Worm (Caenorhabditis elegans) whole organism, L4 larva: ENCODE measurements around the gene dao-3.

ENCODE experiments used
- D1046.2 ChIP-seq: fragments of 200-800 bp; sonication (Bioruptor generic); IDR thresholded peaks from 2 replicates; pipeline ENCODE4 v1.3.6; 2022; ENCODE audit warnings: missing genetic modification characterization, missing compliant biosample characterization
- F37D6.2 ChIP-seq: sonication (generic microtip); optimal IDR thresholded peaks from 2 replicates; lab custom pipeline; 2016; ENCODE audit warnings: mild to moderate bottlenecking, missing genetic modification characterization, missing compliant biosample characterization
- F49E8.2 ChIP-seq: sonication (generic microtip); optimal IDR thresholded peaks from 2 replicates; lab custom pipeline; 2016; ENCODE audit warnings: missing compliant biosample characterization, mild to moderate bottlenecking, missing genetic modification characterization, borderline replicate concordance
- Y105C5A.15 ChIP-seq: fragments of 200-800 bp; sonication (Bioruptor generic); IDR thresholded peaks from 2 replicates; pipeline ENCODE4 v1.3.6; 2022; ENCODE audit warnings: missing genetic modification characterization, missing compliant biosample characterization
- ZK546.5 ChIP-seq, 2 experiments: sonication (generic microtip); optimal IDR thresholded peaks; 2 replicates each; lab custom pipeline; 2017; ENCODE audit warnings: missing biosample characterization in 2 of 2, missing genetic modification characterization in 2 of 2
- aha-1 ChIP-seq: fragments of 150-350 bp; peaks from one replicate; lab custom pipeline; 2014; ENCODE audit warnings: missing biosample characterization, missing genetic modification characterization
- aly-2 ChIP-seq: sonication (generic microtip); optimal IDR thresholded peaks from 2 replicates; lab custom pipeline; 2018; ENCODE audit warnings: missing biosample characterization, missing genetic modification characterization
- ama-1 ChIP-seq: fragments of 150-350 bp; optimal IDR thresholded peaks from 2 replicates; lab custom pipeline; 2014; ENCODE audit warnings: inconsistent platforms, mixed read lengths
- arid-1 ChIP-seq: fragments of 200-800 bp; sonication (Bioruptor generic); conservative IDR thresholded peaks from 2 replicates; pipeline ENCODE4 v1.3.6; 2022; ENCODE audit warnings: missing genetic modification reagents, missing genetic modification characterization, missing compliant biosample characterization
- ceh-20 ChIP-seq: fragments of 200-800 bp; sonication (Bioruptor generic); IDR thresholded peaks from 2 replicates; pipeline ENCODE4 v1.3.6; 2022; ENCODE audit warnings: missing genetic modification reagents, missing genetic modification characterization, missing compliant biosample characterization
- ceh-32 ChIP-seq: sonication (generic microtip); optimal IDR thresholded peaks from 2 replicates; lab custom pipeline; 2016; ENCODE audit warnings: mild to moderate bottlenecking, missing genetic modification characterization, missing compliant biosample characterization; ENCODE audit not compliant: poor library complexity
- ceh-44 ChIP-seq: fragments of 200-800 bp; sonication (Bioruptor generic); IDR thresholded peaks from 2 replicates; pipeline ENCODE4 v1.3.6; 2022; ENCODE audit warnings: missing genetic modification reagents, missing genetic modification characterization, missing compliant biosample characterization
- ces-1 ChIP-seq: fragments of 150-350 bp; sonication (generic microtip); optimal IDR thresholded peaks from 4 replicates; lab custom pipeline; 2014; ENCODE audit warnings: missing biosample characterization, missing genetic modification reagents, missing genetic modification characterization
- ctbp-1 ChIP-seq: fragments of 200-800 bp; sonication (Bioruptor generic); IDR thresholded peaks from 2 replicates; pipeline ENCODE4 v1.3.6; 2022; ENCODE audit warnings: missing genetic modification reagents, missing genetic modification characterization, missing compliant biosample characterization
- daf-12 ChIP-seq: fragments of 150-350 bp; optimal IDR thresholded peaks from 2 replicates; lab custom pipeline; 2014; ENCODE audit warnings: missing biosample characterization, missing genetic modification reagents, missing genetic modification characterization
- daf-8 ChIP-seq: fragments of 200-800 bp; sonication (Bioruptor generic); IDR thresholded peaks from 2 replicates; pipeline ENCODE4 v1.3.6; 2022; ENCODE audit warnings: missing genetic modification characterization, missing compliant biosample characterization
- dpl-1 ChIP-seq: fragments of 150-350 bp; optimal IDR thresholded peaks from 2 replicates; lab custom pipeline; 2014; ENCODE audit warnings: missing biosample characterization, missing genetic modification reagents, missing genetic modification characterization
- duxl-1 ChIP-seq: sonication (generic microtip); optimal IDR thresholded peaks from 2 replicates; lab custom pipeline; 2016; ENCODE audit warnings: mild to moderate bottlenecking, missing genetic modification characterization, moderate library complexity, missing compliant biosample characterization; ENCODE audit not compliant: poor library complexity
- dve-1 ChIP-seq: sonication (generic microtip); optimal IDR thresholded peaks from 2 replicates; lab custom pipeline; 2017; ENCODE audit warnings: antibody characterized with exemption, mild to moderate bottlenecking, missing genetic modification characterization, missing compliant biosample characterization; ENCODE audit not compliant: insufficient read depth
- egl-43 ChIP-seq: fragments of 200-800 bp; sonication (Bioruptor generic); IDR thresholded peaks from 2 replicates; pipeline ENCODE4 v1.3.6; 2022; ENCODE audit warnings: missing genetic modification reagents, missing genetic modification characterization, missing compliant biosample characterization
- hif-1 ChIP-seq, 2 experiments: sonication (generic microtip); optimal IDR thresholded peaks; 2 replicates each; lab custom pipeline; 2016 to 2017; ENCODE audit warnings: missing compliant biosample characterization in 2 of 2, missing genetic modification characterization in 2 of 2, missing genetic modification reagents in 2 of 2, missing genotype in 2 of 2, mild to moderate bottlenecking in 1 of 2
- hmg-1.1 ChIP-seq: fragments of 200-800 bp; sonication (Bioruptor generic); IDR thresholded peaks from 2 replicates; pipeline ENCODE4 v1.3.6; 2022; ENCODE audit warnings: missing genetic modification reagents, missing genetic modification characterization, missing compliant biosample characterization
- lim-7 ChIP-seq: fragments of 200-800 bp; sonication (Bioruptor generic); IDR thresholded peaks from 2 replicates; pipeline ENCODE4 v1.3.6; 2022; ENCODE audit warnings: missing genetic modification characterization, missing compliant biosample characterization
- lin-1 ChIP-seq: fragments of 200-800 bp; sonication (Bioruptor generic); IDR thresholded peaks from 2 replicates; pipeline ENCODE4 v1.3.6; 2022; ENCODE audit warnings: missing genetic modification reagents, missing genetic modification characterization, missing compliant biosample characterization
- lin-13 ChIP-seq: fragments of 150-350 bp; optimal IDR thresholded peaks from 2 replicates; lab custom pipeline; 2014; ENCODE audit warnings: missing biosample characterization, missing genetic modification reagents, missing genetic modification characterization
- lin-15B ChIP-seq: fragments of 150-350 bp; sonication (generic microtip); optimal IDR thresholded peaks from 3 replicates; lab custom pipeline; 2014; ENCODE audit warnings: missing biosample characterization, missing genetic modification characterization
- lin-29 ChIP-seq: fragments of 200-800 bp; sonication (Bioruptor generic); IDR thresholded peaks from 2 replicates; pipeline ENCODE4 v1.3.6; 2022; ENCODE audit warnings: missing genetic modification reagents, missing genetic modification characterization, missing compliant biosample characterization
- lin-39 ChIP-seq: fragments of 150-350 bp; optimal IDR thresholded peaks from 2 replicates; lab custom pipeline; 2014; ENCODE audit warnings: missing biosample characterization, missing genetic modification reagents, missing genetic modification characterization
- lsy-2 ChIP-seq, 2 experiments: fragments of 150-350 bp in 1 of 2; sonication (generic microtip) in 1 of 2; optimal IDR thresholded peaks; 2 replicates each; lab custom pipeline; 2014 to 2017; ENCODE audit warnings: missing biosample characterization in 2 of 2, missing genetic modification characterization in 2 of 2
- madf-5 ChIP-seq, 2 experiments: fragments of 200-800 bp; sonication (Bioruptor generic); IDR thresholded peaks; 2 replicates each; pipeline ENCODE4 v1.3.6; 2022; ENCODE audit warnings: missing compliant biosample characterization in 2 of 2, missing genetic modification characterization in 2 of 2
- mes-2 ChIP-seq: sonication (generic microtip); optimal IDR thresholded peaks from 2 replicates; lab custom pipeline; 2016; ENCODE audit warnings: missing genotype, mild to moderate bottlenecking, missing genetic modification characterization, missing compliant biosample characterization; ENCODE audit not compliant: poor library complexity, severe bottlenecking
- nhr-102 ChIP-seq: sonication (generic microtip); optimal IDR thresholded peaks from 2 replicates; lab custom pipeline; 2016; ENCODE audit warnings: mild to moderate bottlenecking, missing genetic modification characterization, moderate library complexity, missing compliant biosample characterization
- nhr-11 ChIP-seq: fragments of 150-350 bp; optimal IDR thresholded peaks from 2 replicates; lab custom pipeline; 2014; ENCODE audit warnings: missing biosample characterization, missing genetic modification characterization
- nhr-41 ChIP-seq: fragments of 200-800 bp; sonication (Bioruptor generic); IDR thresholded peaks from 2 replicates; pipeline ENCODE4 v1.3.6; 2022; ENCODE audit warnings: missing genetic modification reagents, missing genetic modification characterization, missing compliant biosample characterization
- nhr-6 ChIP-seq: fragments of 150-350 bp; optimal IDR thresholded peaks from 2 replicates; lab custom pipeline; 2014; ENCODE audit warnings: missing biosample characterization, missing genetic modification characterization
- nhr-77 ChIP-seq: fragments of 150-350 bp; optimal IDR thresholded peaks from 2 replicates; lab custom pipeline; 2014; ENCODE audit warnings: missing biosample characterization, missing genetic modification characterization
- sdz-12 ChIP-seq: fragments of 200-800 bp; sonication (Bioruptor generic); optimal IDR thresholded peaks from 2 replicates; lab custom pipeline; 2018; ENCODE audit warnings: mild to moderate bottlenecking, missing genetic modification characterization, missing compliant biosample characterization
- snpc-1.2 ChIP-seq: fragments of 200-800 bp; sonication (Bioruptor generic); IDR thresholded peaks from 2 replicates; pipeline ENCODE4 v1.3.6; 2022; ENCODE audit warnings: missing genetic modification reagents, missing genetic modification characterization, missing compliant biosample characterization
- spr-1 ChIP-seq: sonication (generic microtip); optimal IDR thresholded peaks from 2 replicates; lab custom pipeline; 2016; ENCODE audit warnings: mild to moderate bottlenecking, missing genetic modification characterization, missing compliant biosample characterization
- spr-3 ChIP-seq: fragments of 200-800 bp; sonication (Bioruptor generic); optimal IDR thresholded peaks from 2 replicates; lab custom pipeline; 2018; ENCODE audit warnings: mild to moderate bottlenecking, missing genetic modification characterization, missing compliant biosample characterization
- tag-97 ChIP-seq: fragments of 200-800 bp; sonication (Bioruptor generic); IDR thresholded peaks from 2 replicates; pipeline ENCODE4 v1.3.6; 2022; ENCODE audit warnings: missing genetic modification characterization, missing compliant biosample characterization
- tra-1 ChIP-seq: fragments of 200-800 bp; sonication (Bioruptor generic); IDR thresholded peaks from 2 replicates; pipeline ENCODE4 v1.3.6; 2022; ENCODE audit warnings: missing genetic modification reagents, missing genetic modification characterization, missing compliant biosample characterization
- unc-130 ChIP-seq: sonication (generic microtip); optimal IDR thresholded peaks from 2 replicates; lab custom pipeline; 2016; ENCODE audit warnings: missing genetic modification reagents, missing genetic modification characterization, missing compliant biosample characterization
- unc-62 ChIP-seq, 3 experiments: fragments of 150-350 bp in 1 of 3; sonication (generic microtip); optimal IDR thresholded peaks in 2 of 3; peaks in 1 of 3; 1 replicate in 1 of 3; 2 replicates in 2 of 3; lab custom pipeline; 2014 to 2017; ENCODE audit warnings: missing biosample characterization in 3 of 3, missing genetic modification characterization in 3 of 3, missing genetic modification reagents in 3 of 3, missing genotype in 1 of 3
- vab-7 ChIP-seq: fragments of 200-800 bp; sonication (Bioruptor generic); IDR thresholded peaks from 2 replicates; pipeline ENCODE4 v1.3.6; 2022; ENCODE audit warnings: missing genetic modification reagents, missing genetic modification characterization, missing compliant biosample characterization
- zfp-3 ChIP-seq: fragments of 200-800 bp; sonication (Bioruptor generic); conservative IDR thresholded peaks from 2 replicates; pipeline ENCODE4 v1.3.6; 2022; ENCODE audit warnings: missing genetic modification reagents, missing genetic modification characterization, missing compliant biosample characterization
- zip-11 ChIP-seq: fragments of 200-800 bp; sonication (Bioruptor generic); IDR thresholded peaks from 2 replicates; pipeline ENCODE4 v1.3.6; 2022; ENCODE audit warnings: missing genetic modification characterization, missing compliant biosample characterization
- zip-2 ChIP-seq: fragments of 150-350 bp; optimal IDR thresholded peaks from 2 replicates; lab custom pipeline; 2014; ENCODE audit warnings: missing biosample characterization, missing genetic modification characterization
- ztf-7 ChIP-seq: fragments of 150-350 bp; optimal IDR thresholded peaks from 2 replicates; lab custom pipeline; 2014; ENCODE audit warnings: missing biosample characterization, missing genetic modification characterization

dao-3 gene

ce11 chrX:8036219-8036883 lies 50.0 kb downstream of the dao-3 start (continued):
- TF ChIP-seq lin-13 (peak; percentile 83), snpc-1.2 (GFP tag; lab: Robert Waterston, UW) (peak; percentile 83), hmg-1.1 (GFP tag; lab: Robert Waterston, UW) (peak; percentile 99), lin-39 (tag; lab: Kevin White, UChicago) (peak; percentile 93), nhr-102 (tag; lab: Kevin White, UChicago) (peak; percentile 99), zip-2 (tag; lab: Kevin White, UChicago) (peak; percentile 97), duxl-1 (tag; lab: Kevin White, UChicago) (peak; percentile 98), dve-1 (tag; lab: Kevin White, UChicago) (peak; percentile 100), sdz-12 (GFP tag; lab: Kevin White, UChicago) (no peak), F37D6.2 (tag; lab: Kevin White, UChicago) (peak; percentile 99), ztf-7 (tag; lab: Kevin White, UChicago) (peak; percentile 94), nhr-41 (GFP tag; lab: Robert Waterston, UW) (peak; percentile 43), hif-1 (tag; optimal IDR thresholded peaks at IDR 0.05; lab: Kevin White, UChicago) (peak; percentile 73 to 92), lin-1 (GFP tag; lab: Robert Waterston, UW) (peak; percentile 90), ctbp-1 (GFP tag; lab: Robert Waterston, UW) (peak; percentile 98), ceh-20 (GFP tag; lab: Robert Waterston, UW) (peak; percentile 95), spr-3 (peak; percentile 96), daf-8 (GFP tag; lab: Robert Waterston, UW) (peak; percentile 86; the same call in 1 of the 2 replicates), nhr-6 (tag; lab: Kevin White, UChicago) (peak; percentile 98), aly-2 (no peak), lin-15B (tag; lab: Kevin White, UChicago) (peak; percentile 22), madf-5 (GFP tag; IDR thresholded peaks at IDR 0.05; lab: Robert Waterston, UW) (peak; percentile 69 to 94; a peak in 3 of 4 replicates), unc-130 (GFP tag; lab: Kevin White, UChicago) (no peak), nhr-77 (tag; lab: Kevin White, UChicago) (peak; percentile 100), ama-1 (lab: Kevin White, UChicago) (no peak), ceh-44 (peak; percentile 61), vab-7 (GFP tag; lab: Robert Waterston, UW) (peak; percentile 84), arid-1 (peak; percentile 87), ceh-32 (tag; lab: Kevin White, UChicago) (peak; percentile 90), zfp-3 (GFP tag; lab: Robert Waterston, UW) (peak; percentile 94), ZK546.5 (tag; optimal IDR thresholded peaks at IDR 0.05; lab: Kevin White, UChicago) (peak; percentile 49 to 77), ces-1 (GFP tag; lab: Kevin White, UChicago) (peak; percentile 95), daf-12 (tag; lab: Kevin White, UChicago) (peak; percentile 17), lin-29 (peak; percentile 92), tra-1 (GFP tag; lab: Robert Waterston, UW) (peak; percentile 95), lsy-2 (tag; optimal IDR thresholded peaks at IDR 0.05; lab: Kevin White, UChicago) (peak; percentile 96 to 97), dpl-1 (GFP tag; lab: Kevin White, UChicago) (peak; percentile 77), D1046.2 (GFP tag; lab: Robert Waterston, UW) (peak; percentile 82), lim-7 (GFP tag; lab: Robert Waterston, UW) (peak; percentile 94), Y105C5A.15 (peak; percentile 59; the same call in 1 of the 2 replicates), mes-2 (tag; lab: Kevin White, UChicago) (peak; percentile 98), spr-1 (tag; lab: Kevin White, UChicago) (peak; percentile 97), nhr-11 (tag; lab: Kevin White, UChicago) (peak; percentile 97), unc-62 (GFP tag; optimal IDR thresholded peaks at IDR 0.05 in 1 of 2; lab: Kevin White, UChicago) (peak; percentile 84 to 99), unc-62 (tag; optimal IDR thresholded peaks at IDR 0.05; lab: Kevin White, UChicago) (peak; percentile 84), aha-1 (tag; lab: Kevin White, UChicago) (peak; percentile 100), egl-43 (peak; percentile 90), tag-97 (GFP tag; lab: Robert Waterston, UW) (0 out of 2 replicates have a peak, but pooled peaks have one; percentile 59), zip-11 (peak; percentile 43; the same call in 1 of the 2 replicates), F49E8.2 (peak; percentile 4)
